Fruit fly (Drosophila melanogaster): Measurements from ENCODE around the gene CG8260.
A peak's percentile ranks its signal among the peaks of the same experiment; 100 is the strongest.

Gene CG8260

DNA sequence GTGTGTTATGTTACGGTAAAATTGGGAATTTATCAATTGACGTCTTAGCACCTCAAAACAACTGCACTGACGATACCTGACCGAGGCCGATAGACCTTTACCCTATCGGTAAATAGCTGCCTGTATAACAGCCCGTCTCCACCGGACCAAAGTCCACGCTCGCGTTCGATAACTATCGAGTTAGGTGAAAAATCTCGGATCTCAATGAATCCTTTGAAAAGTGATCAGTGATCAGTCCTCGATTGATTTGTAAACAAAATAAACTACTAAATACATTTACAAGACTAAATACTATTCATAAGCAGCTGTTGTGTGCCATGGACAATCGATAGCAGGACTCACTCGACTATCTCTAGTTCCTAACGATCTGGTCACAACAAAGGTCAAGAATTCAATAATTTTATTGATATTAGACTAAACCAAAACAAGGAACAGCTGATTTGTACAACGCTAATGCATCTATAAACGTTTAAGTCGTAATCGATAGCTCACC lies 39.9 kb downstream of the CG8260 start, which contains the start of gene sordd1:
TSS of gene sordd1 (minus strand) at position 78 of the 493 bp plus-strand sequence.
- peak; percentile 87 for TF ChIP-seq Dll (GFP tag; IDR thresholded peaks at IDR 0.05; ENCODE audit: partially characterized antibody)
- TF ChIP-seq CG13287 (GFP tag; IDR thresholded peaks at IDR 0.05; ENCODE audit: partially characterized antibody), result peak; percentile 89
- peak; percentile 92 for TF ChIP-seq HLH4C (GFP tag; IDR thresholded peaks at IDR 0.05; ENCODE audit: partially characterized antibody)
- peak; percentile 81 for TF ChIP-seq BEAF-32 (GFP tag; optimal IDR thresholded peaks at IDR 0.05)
- TF ChIP-seq CG14710 (tag; optimal IDR thresholded peaks at IDR 0.05), result peak; percentile 4
- TF ChIP-seq CG16813 (GFP tag; IDR thresholded peaks at IDR 0.05; ENCODE audit: partially characterized antibody), result peak; percentile 97
- peak; percentile 93 for TF ChIP-seq knrl (GFP tag; IDR thresholded peaks at IDR 0.05; ENCODE audit: partially characterized antibody)
- peak; percentile 39; the same call in 1 of the 2 replicates for TF ChIP-seq slbo (GFP tag; IDR thresholded peaks at IDR 0.05)
- TF ChIP-seq bbx (GFP tag; IDR thresholded peaks at IDR 0.05; ENCODE audit: partially characterized antibody), result peak; percentile 85
- peak; percentile 77 for TF ChIP-seq row (GFP tag; IDR thresholded peaks at IDR 0.05)
- peak; percentile 35; the same call in 1 of the 2 replicates for TF ChIP-seq CG3847 (GFP tag; IDR thresholded peaks at IDR 0.05)
- TF ChIP-seq Ptx1 (GFP tag; IDR thresholded peaks at IDR 0.05), result 0 out of 2 replicates have a peak, but pooled peaks have one; percentile 23
- peak; percentile 31; the same call in 1 of the 2 replicates for TF ChIP-seq MBD-R2 (GFP tag; IDR thresholded peaks at IDR 0.05)
- peak; percentile 97 for TF ChIP-seq CG6791 (GFP tag; IDR thresholded peaks at IDR 0.05; ENCODE audit: partially characterized antibody)
- TF ChIP-seq CG34224 (GFP tag; IDR thresholded peaks at IDR 0.05; ENCODE audit: partially characterized antibody), result peak; percentile 85
- TF ChIP-seq amos (GFP tag; IDR thresholded peaks at IDR 0.05; ENCODE audit: partially characterized antibody), result peak; percentile 93
- peak; percentile 51; the same call in 1 of the 3 replicates for TF ChIP-seq CG11456 (GFP tag; IDR thresholded peaks at IDR 0.05)
- peak; percentile 63 for TF ChIP-seq CG2116 (GFP tag; optimal IDR thresholded peaks at IDR 0.05)
- peak; percentile 3 for TF ChIP-seq Med (GFP tag)
- peak; percentile 8 for TF ChIP-seq MESR4 (GFP tag; optimal IDR thresholded peaks at IDR 0.05)
- TF ChIP-seq Sin3A (optimal IDR thresholded peaks at IDR 0.05), result peak; percentile 15
- peak; percentile 86 for TF ChIP-seq CG30020 (tag; optimal IDR thresholded peaks at IDR 0.05)
- TF ChIP-seq CG14860 (GFP tag; IDR thresholded peaks at IDR 0.05; ENCODE audit: partially characterized antibody), result peak; percentile 89
- peak; percentile 90 for TF ChIP-seq vnd (GFP tag; IDR thresholded peaks at IDR 0.05; ENCODE audit: partially characterized antibody)
- peak; percentile 78 for TF ChIP-seq CG1024 (GFP tag; IDR thresholded peaks at IDR 0.05)
- peak; percentile 86 for TF ChIP-seq tna (GFP tag; IDR thresholded peaks at IDR 0.05; ENCODE audit: partially characterized antibody)
- TF ChIP-seq CG42726 (GFP tag; IDR thresholded peaks at IDR 0.05; ENCODE audit: partially characterized antibody), result peak; percentile 87
- peak; percentile 91 for TF ChIP-seq Bgb (GFP tag; IDR thresholded peaks at IDR 0.05; ENCODE audit: partially characterized antibody)
- peak; percentile 2 for TF ChIP-seq gfzf (GFP tag; optimal IDR thresholded peaks at IDR 0.05)
- TF ChIP-seq chinmo (GFP tag; IDR thresholded peaks at IDR 0.05; ENCODE audit: partially characterized antibody), result peak; percentile 86; the same call in 1 of the 4 replicates
- TF ChIP-seq nerfin-2 (GFP tag; IDR thresholded peaks at IDR 0.05; ENCODE audit: partially characterized antibody), result peak; percentile 88
- peak; percentile 81 for TF ChIP-seq ato (GFP tag; IDR thresholded peaks at IDR 0.05; ENCODE audit: partially characterized antibody)
- peak; percentile 85 for TF ChIP-seq unc-4 (GFP tag; IDR thresholded peaks at IDR 0.05; ENCODE audit: partially characterized antibody)
- peak; percentile 82 for TF ChIP-seq mld (GFP tag; IDR thresholded peaks at IDR 0.05; ENCODE audit: partially characterized antibody)
- TF ChIP-seq CG7963 (GFP tag; IDR thresholded peaks at IDR 0.05; ENCODE audit: partially characterized antibody), result peak; percentile 85
- TF ChIP-seq lola (GFP tag; optimal IDR thresholded peaks at IDR 0.05), result peak in 1 of 3 experiments; percentile 77
- TF ChIP-seq crp (GFP tag; optimal IDR thresholded peaks at IDR 0.05), result peak in 1 of 2 experiments; percentile 27
- TF ChIP-seq Neu2 (GFP tag; optimal IDR thresholded peaks at IDR 0.05; ENCODE audit: borderline replicate concordance), result peak; percentile 53
- peak; percentile 31 for TF ChIP-seq pzg (GFP tag; optimal IDR thresholded peaks at IDR 0.05)
- peak; percentile 75; the same call in 2 of the 3 replicates for TF ChIP-seq zen2 (GFP tag; IDR thresholded peaks at IDR 0.05; ENCODE audit: partially characterized antibody)
- TF ChIP-seq CG9932 (GFP tag; IDR thresholded peaks at IDR 0.05), result peak; percentile 35; the same call in 1 of the 2 replicates
- peak; percentile 31 for TF ChIP-seq sens (GFP tag)
- 0 out of 2 replicates have a peak, but pooled peaks have one; percentile 27 for TF ChIP-seq Rfx (GFP tag; IDR thresholded peaks at IDR 0.05)
- TF ChIP-seq inv (GFP tag; IDR thresholded peaks at IDR 0.05; ENCODE audit: partially characterized antibody), result peak; percentile 95
- TF ChIP-seq CG7357 (GFP tag; IDR thresholded peaks at IDR 0.05), result peak; percentile 96
- peak; percentile 81 for TF ChIP-seq CG2129 (GFP tag; IDR thresholded peaks at IDR 0.05; ENCODE audit: partially characterized antibody)
